Worm (Caenorhabditis elegans) whole organism, L1 larva: ENCODE results near the gene nhr-1.

Source experiments
- aha-1 ChIP-seq: fragments of 150-350 bp; optimal IDR thresholded peaks from 2 replicates; lab custom pipeline; 2014; ENCODE audit warnings: missing biosample characterization, missing genetic modification characterization
- aly-2 ChIP-seq: fragments of 150-350 bp; optimal IDR thresholded peaks from 2 replicates; lab custom pipeline; 2014; ENCODE audit warnings: missing biosample characterization, missing genetic modification characterization
- ama-1 ChIP-seq: fragments of 150-350 bp; optimal IDR thresholded peaks from 2 replicates; lab custom pipeline; 2014
- blmp-1 ChIP-seq: fragments of 150-350 bp; optimal IDR thresholded peaks from 2 replicates; lab custom pipeline; 2014; ENCODE audit warnings: missing biosample characterization, missing genetic modification characterization
- ceh-8 ChIP-seq: fragments of 200-800 bp; sonication (Bioruptor generic); optimal IDR thresholded peaks from 2 replicates; lab custom pipeline; 2018; ENCODE audit warnings: mild to moderate bottlenecking, missing genetic modification characterization, moderate library complexity, missing compliant biosample characterization
- ceh-82 ChIP-seq, 3 experiments: fragments of 150-350 bp in 1 of 3; sonication (generic microtip) in 2 of 3; optimal IDR thresholded peaks; 2 replicates each; lab custom pipeline; 2014 to 2017; ENCODE audit warnings: missing biosample characterization in 3 of 3, missing genetic modification characterization in 3 of 3
- ceh-90 ChIP-seq: sonication (generic microtip); optimal IDR thresholded peaks from 2 replicates; lab custom pipeline; 2016; ENCODE audit warnings: missing genetic modification characterization, missing compliant biosample characterization
- ces-1 ChIP-seq: fragments of 150-350 bp; optimal IDR thresholded peaks from 2 replicates; lab custom pipeline; 2014; ENCODE audit warnings: missing biosample characterization, missing genetic modification reagents, missing genetic modification characterization
- dpl-1 ChIP-seq, 3 experiments: fragments of 150-350 bp in 2 of 3; sonication (generic microtip) in 1 of 3; optimal IDR thresholded peaks; 2 replicates each; lab custom pipeline; 2014 to 2017; ENCODE audit warnings: missing biosample characterization in 3 of 3, missing genetic modification characterization in 3 of 3, missing genetic modification reagents in 3 of 3
- dsc-1 ChIP-seq: sonication (generic microtip); optimal IDR thresholded peaks from 2 replicates; lab custom pipeline; 2016; ENCODE audit warnings: mild to moderate bottlenecking, missing genetic modification characterization, missing compliant biosample characterization
- efl-3 ChIP-seq: fragments of 200-800 bp; sonication (Bioruptor generic); optimal IDR thresholded peaks from 2 replicates; lab custom pipeline; 2018; ENCODE audit warnings: mild to moderate bottlenecking, missing genetic modification characterization, missing compliant biosample characterization
- elt-2 ChIP-seq: sonication (generic microtip); optimal IDR thresholded peaks from 2 replicates; lab custom pipeline; 2016; ENCODE audit warnings: missing genetic modification characterization, mild to moderate bottlenecking, inconsistent platforms, missing compliant biosample characterization, missing genetic modification reagents
- fkh-10 ChIP-seq: sonication (generic microtip); optimal IDR thresholded peaks from 2 replicates; lab custom pipeline; 2017; ENCODE audit warnings: missing biosample characterization, missing genetic modification reagents, missing genetic modification characterization
- fkh-4 ChIP-seq: sonication (generic microtip); optimal IDR thresholded peaks from 2 replicates; lab custom pipeline; 2016; ENCODE audit warnings: missing compliant biosample characterization, missing genetic modification characterization, borderline replicate concordance
- fos-1 ChIP-seq: fragments of 150-350 bp; optimal IDR thresholded peaks from 2 replicates; lab custom pipeline; 2014; ENCODE audit warnings: missing biosample characterization, missing genetic modification characterization
- grh-1 ChIP-seq: fragments of 200-800 bp; sonication (Bioruptor generic); IDR thresholded peaks from 2 replicates; pipeline ENCODE4 v1.3.6; 2022; ENCODE audit warnings: missing genetic modification reagents, missing genetic modification characterization, missing compliant biosample characterization
- hlh-17 ChIP-seq: fragments of 200-800 bp; sonication (Bioruptor generic); optimal IDR thresholded peaks from 2 replicates; lab custom pipeline; 2018; ENCODE audit warnings: missing genetic modification characterization, mild to moderate bottlenecking, missing compliant biosample characterization, moderate library complexity, borderline replicate concordance
- hlh-4 ChIP-seq: sonication (generic microtip); optimal IDR thresholded peaks from 2 replicates; lab custom pipeline; 2016; ENCODE audit warnings: mild to moderate bottlenecking, missing genetic modification characterization, missing compliant biosample characterization
- hpl-2 ChIP-seq: fragments of 150-350 bp; optimal IDR thresholded peaks from 2 replicates; lab custom pipeline; 2014; ENCODE audit warnings: missing biosample characterization, missing genetic modification reagents, missing genetic modification characterization
- irx-1 ChIP-seq: sonication (generic microtip); optimal IDR thresholded peaks from 2 replicates; lab custom pipeline; 2016; ENCODE audit warnings: missing genetic modification characterization, missing compliant biosample characterization
- lin-13 ChIP-seq: fragments of 150-350 bp; optimal IDR thresholded peaks from 2 replicates; lab custom pipeline; 2014; ENCODE audit warnings: missing biosample characterization, missing genetic modification reagents, missing genetic modification characterization
- lin-15B ChIP-seq: fragments of 150-350 bp; sonication (generic microtip); optimal IDR thresholded peaks from 3 replicates; lab custom pipeline; 2014; ENCODE audit warnings: missing biosample characterization, missing genetic modification characterization
- lin-39 ChIP-seq: fragments of 150-350 bp; optimal IDR thresholded peaks from 2 replicates; lab custom pipeline; 2014; ENCODE audit warnings: missing biosample characterization, missing genetic modification reagents, missing genetic modification characterization
- lir-3 ChIP-seq: sonication (generic microtip); optimal IDR thresholded peaks from 2 replicates; lab custom pipeline; 2016; ENCODE audit warnings: mild to moderate bottlenecking, missing genetic modification characterization, moderate library complexity, missing compliant biosample characterization; ENCODE audit not compliant: poor library complexity
- mab-9 ChIP-seq: fragments of 200-800 bp; sonication (Bioruptor generic); IDR thresholded peaks from 2 replicates; pipeline ENCODE4 v1.3.6; 2022; ENCODE audit warnings: missing genetic modification reagents, missing genetic modification characterization, missing compliant biosample characterization
- mdl-1 ChIP-seq, 2 experiments: fragments of 150-350 bp; optimal IDR thresholded peaks; 2 replicates each; lab custom pipeline; 2014 to 2017; ENCODE audit warnings: missing biosample characterization in 2 of 2, missing genetic modification characterization in 2 of 2, inconsistent platforms in 1 of 2
- mef-2 ChIP-seq: fragments of 150-350 bp; optimal IDR thresholded peaks from 2 replicates; lab custom pipeline; 2014; ENCODE audit warnings: missing biosample characterization, missing genetic modification characterization
- mep-1 ChIP-seq: fragments of 150-350 bp; optimal IDR thresholded peaks from 2 replicates; lab custom pipeline; 2014; ENCODE audit warnings: missing biosample characterization, missing genetic modification characterization
- nhr-11 ChIP-seq: fragments of 150-350 bp; optimal IDR thresholded peaks from 2 replicates; lab custom pipeline; 2014; ENCODE audit warnings: missing biosample characterization, missing genetic modification characterization
- nhr-12 ChIP-seq: sonication (generic microtip); optimal IDR thresholded peaks from 2 replicates; lab custom pipeline; 2017; ENCODE audit warnings: missing biosample characterization, missing genetic modification characterization
- nhr-28 ChIP-seq: fragments of 150-350 bp; optimal IDR thresholded peaks from 2 replicates; lab custom pipeline; 2014; ENCODE audit warnings: missing biosample characterization, missing genetic modification characterization
- nhr-47 ChIP-seq: sonication (generic microtip); optimal IDR thresholded peaks from 2 replicates; lab custom pipeline; 2016; ENCODE audit warnings: mild to moderate bottlenecking, missing genetic modification characterization, moderate library complexity, missing compliant biosample characterization
- nhr-76 ChIP-seq: sonication (generic microtip); optimal IDR thresholded peaks from 2 replicates; lab custom pipeline; 2017; ENCODE audit warnings: missing biosample characterization, missing genetic modification characterization
- nhr-77 ChIP-seq: fragments of 150-350 bp; optimal IDR thresholded peaks from 2 replicates; lab custom pipeline; 2014; ENCODE audit warnings: missing biosample characterization, missing genetic modification characterization
- nhr-84 ChIP-seq: sonication (generic microtip); optimal IDR thresholded peaks from 2 replicates; lab custom pipeline; 2017; ENCODE audit warnings: missing biosample characterization, missing genetic modification characterization
- nhr-85 ChIP-seq: sonication (generic microtip); peaks from one replicate; lab custom pipeline; 2016; ENCODE audit warnings: missing genetic modification characterization, inconsistent platforms, missing compliant biosample characterization
- nhr-90 ChIP-seq: sonication (generic microtip); optimal IDR thresholded peaks from 2 replicates; lab custom pipeline; 2016; ENCODE audit warnings: mild to moderate bottlenecking, missing genetic modification characterization, missing compliant biosample characterization; ENCODE audit not compliant: poor library complexity
- pag-3 ChIP-seq: sonication (generic microtip); optimal IDR thresholded peaks from 2 replicates; lab custom pipeline; 2017; ENCODE audit warnings: missing genetic modification characterization, mild to moderate bottlenecking, missing compliant biosample characterization, antibody characterized with exemption, borderline replicate concordance; ENCODE audit not compliant: insufficient read depth
- skn-1 ChIP-seq: fragments of 150-350 bp; optimal IDR thresholded peaks from 2 replicates; lab custom pipeline; 2014; ENCODE audit warnings: missing biosample characterization, missing genetic modification characterization
- snpc-4 ChIP-seq: fragments of 150-350 bp; optimal IDR thresholded peaks from 2 replicates; lab custom pipeline; 2014; ENCODE audit warnings: missing biosample characterization, missing genetic modification characterization
- sptf-1 ChIP-seq: fragments of 150-350 bp; optimal IDR thresholded peaks from 2 replicates; lab custom pipeline; 2014; ENCODE audit warnings: missing biosample characterization, missing genetic modification characterization
- sup-37 ChIP-seq: fragments of 200-800 bp; sonication (Bioruptor generic); optimal IDR thresholded peaks from 2 replicates; lab custom pipeline; 2018; ENCODE audit warnings: mild to moderate bottlenecking, missing genetic modification characterization, missing compliant biosample characterization
- swsn-7 ChIP-seq: sonication (generic microtip); optimal IDR thresholded peaks from 2 replicates; lab custom pipeline; 2016; ENCODE audit warnings: missing genetic modification characterization, missing compliant biosample characterization
- tbx-2 ChIP-seq: sonication (generic microtip); optimal IDR thresholded peaks from 2 replicates; lab custom pipeline; 2016; ENCODE audit warnings: missing genetic modification characterization, missing compliant biosample characterization
- tlp-1 ChIP-seq: fragments of 150-350 bp; optimal IDR thresholded peaks from 2 replicates; lab custom pipeline; 2014; ENCODE audit warnings: missing biosample characterization, missing genetic modification characterization
- unc-62 ChIP-seq: fragments of 150-350 bp; optimal IDR thresholded peaks from 2 replicates; lab custom pipeline; 2014; ENCODE audit warnings: missing biosample characterization, missing genetic modification reagents, missing genetic modification characterization
- unc-98 ChIP-seq: fragments of 200-800 bp; sonication (Bioruptor generic); IDR thresholded peaks from 2 replicates; pipeline ENCODE4 v1.3.6; 2022; ENCODE audit warnings: missing genetic modification characterization, missing compliant biosample characterization
- xbp-1 ChIP-seq: sonication (generic microtip); optimal IDR thresholded peaks from 2 replicates; lab custom pipeline; 2016; ENCODE audit warnings: missing genetic modification characterization, missing compliant biosample characterization
- zag-1 ChIP-seq: fragments of 150-350 bp; optimal IDR thresholded peaks from 2 replicates; lab custom pipeline; 2014; ENCODE audit warnings: missing biosample characterization, missing genetic modification characterization
- zip-4 ChIP-seq: fragments of 200-800 bp; sonication (Bioruptor generic); optimal IDR thresholded peaks from 2 replicates; lab custom pipeline; 2018; ENCODE audit warnings: mild to moderate bottlenecking, missing genetic modification characterization, moderate library complexity, missing compliant biosample characterization
- ztf-11 ChIP-seq, 2 experiments: sonication (generic microtip); optimal IDR thresholded peaks; 2 replicates each; lab custom pipeline; 2016 to 2017; ENCODE audit warnings: missing genetic modification characterization in 2 of 2, missing biosample characterization in 1 of 2, missing compliant biosample characterization in 1 of 2
- ztf-4 ChIP-seq: fragments of 150-350 bp; optimal IDR thresholded peaks from 2 replicates; lab custom pipeline; 2014; ENCODE audit warnings: missing biosample characterization, missing genetic modification characterization

nhr-1 gene

DNA sequence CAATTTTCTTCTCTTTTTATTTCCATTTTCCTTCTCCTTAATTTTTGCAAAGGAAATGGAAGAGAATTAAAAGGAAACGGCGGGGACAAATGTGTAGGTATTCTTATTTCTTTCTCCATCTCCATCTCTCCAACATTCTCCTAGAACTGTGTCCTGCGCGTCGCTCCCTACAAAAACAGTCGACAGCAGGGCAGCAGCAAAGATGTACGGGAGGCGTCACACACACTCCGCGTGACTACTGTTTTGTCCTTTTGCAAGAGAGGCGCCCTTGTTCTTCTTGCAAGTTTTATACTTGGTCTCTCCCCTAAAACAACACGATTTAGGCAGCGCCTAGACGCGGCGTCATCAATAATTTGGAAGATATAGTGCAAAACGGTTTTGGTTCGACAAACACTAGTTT is 26.1 kb downstream of the nhr-1 start (continued):
- TF ChIP-seq aha-1 (tag; lab: Kevin White, UChicago) (no peak), unc-98 (GFP tag; lab: Robert Waterston, UW) (no peak), efl-3 (GFP tag; lab: Kevin White, UChicago) (no peak), mef-2 (no peak), nhr-12 (no peak), tlp-1 (tag; lab: Kevin White, UChicago) (no peak), hlh-17 (GFP tag; lab: Kevin White, UChicago) (no peak), fos-1 (no peak), dsc-1 (no peak), nhr-47 (tag; lab: Kevin White, UChicago) (no peak), mab-9 (GFP tag; lab: Robert Waterston, UW) (no peak), ces-1 (GFP tag; lab: Kevin White, UChicago) (no peak), ama-1 (no peak), nhr-11 (tag; lab: Kevin White, UChicago) (no peak), irx-1 (tag; lab: Kevin White, UChicago) (no peak), lir-3 (tag; lab: Kevin White, UChicago) (no peak), hlh-4 (no peak), sptf-1 (no peak), mep-1 (tag; lab: Kevin White, UChicago) (peak; percentile 24), pag-3 (tag; lab: Kevin White, UChicago) (no peak), mdl-1 (tag; optimal IDR thresholded peaks at IDR 0.05; lab: Kevin White, UChicago) (peak in 1 of 2 experiments; percentile 67), ztf-4 (tag; lab: Kevin White, UChicago) (no peak), grh-1 (GFP tag; lab: Robert Waterston, UW) (no peak), nhr-28 (no peak), snpc-4 (no peak), xbp-1 (tag; lab: Kevin White, UChicago) (no peak), swsn-7 (no peak), lin-39 (no peak), lin-15B (tag; lab: Kevin White, UChicago) (no peak), unc-62 (no peak), zag-1 (no peak)

DNA sequence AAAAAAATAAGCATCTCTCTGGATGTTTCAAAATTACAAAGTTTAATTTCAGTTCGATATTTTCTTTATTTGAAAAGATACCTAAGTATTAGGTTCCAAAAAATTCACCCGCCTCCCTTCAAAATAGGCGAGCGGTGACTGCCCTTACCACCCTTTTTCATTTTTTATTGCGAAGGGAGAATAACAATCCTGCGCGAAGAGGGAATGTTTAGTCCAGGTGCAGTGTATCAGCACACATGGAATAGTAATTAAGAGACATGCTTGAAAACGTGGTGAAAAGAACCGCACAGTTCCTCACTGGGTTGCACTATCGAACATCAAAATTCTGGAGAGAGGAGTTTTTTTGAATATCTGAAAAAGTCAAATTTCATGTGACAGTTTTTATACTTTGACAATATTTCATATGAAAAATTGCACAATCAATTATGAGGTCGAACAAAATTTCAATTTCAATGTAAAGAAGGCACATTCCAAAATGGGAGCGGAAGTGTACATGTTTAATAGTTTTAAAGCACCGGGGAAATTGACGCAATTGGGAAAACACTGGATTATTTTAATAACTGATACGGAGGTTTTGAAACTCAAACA is 30.6 kb downstream of the nhr-1 start:
- no peak for TF ChIP-seq ama-1
- TF ChIP-seq tbx-2 (tag; lab: Kevin White, UChicago), result peak; percentile 91
- TF ChIP-seq zip-4 (GFP tag; lab: Kevin White, UChicago), result peak; percentile 82
- peak; percentile 88 for TF ChIP-seq nhr-85 (tag; lab: Kevin White, UChicago)
- TF ChIP-seq fkh-10, result peak; percentile 71
- TF ChIP-seq swsn-7, result peak; percentile 89
- TF ChIP-seq nhr-84 (tag; lab: Kevin White, UChicago), result no peak
- peak; percentile 90 for TF ChIP-seq irx-1 (tag; lab: Kevin White, UChicago)
- no peak for TF ChIP-seq nhr-12
- TF ChIP-seq ceh-82 (tag; optimal IDR thresholded peaks at IDR 0.05; lab: Kevin White, UChicago), result peak; percentile 18 to 80 (median 76)
- peak; percentile 91 for TF ChIP-seq grh-1 (GFP tag; lab: Robert Waterston, UW)
- TF ChIP-seq nhr-77 (tag; lab: Kevin White, UChicago), result peak; percentile 76
- TF ChIP-seq dsc-1, result peak; percentile 98
- TF ChIP-seq unc-62, result no peak
- peak; percentile 66 for TF ChIP-seq elt-2 (tag; lab: Kevin White, UChicago)
- peak; percentile 67 for TF ChIP-seq snpc-4
- TF ChIP-seq sup-37, result peak; percentile 68
- TF ChIP-seq nhr-11 (tag; lab: Kevin White, UChicago), result peak; percentile 77
- TF ChIP-seq hpl-2 (GFP tag; lab: Kevin White, UChicago), result peak; percentile 57
- TF ChIP-seq aha-1 (tag; lab: Kevin White, UChicago), result no peak
- TF ChIP-seq ceh-90 (tag; lab: Kevin White, UChicago), result no peak
- peak; percentile 92 for TF ChIP-seq ceh-8 (GFP tag; lab: Kevin White, UChicago)
- TF ChIP-seq dpl-1 (GFP tag; optimal IDR thresholded peaks at IDR 0.05; lab: Kevin White, UChicago), result peak in 2 of 3 experiments; percentile 8 to 19
- TF ChIP-seq aly-2 (tag; lab: Kevin White, UChicago), result peak; percentile 42
- TF ChIP-seq nhr-90 (tag; lab: Kevin White, UChicago), result peak; percentile 95
- TF ChIP-seq lin-13 (GFP tag; lab: Kevin White, UChicago), result peak; percentile 61
- TF ChIP-seq fkh-4 (tag; lab: Kevin White, UChicago), result peak; percentile 46
- TF ChIP-seq blmp-1, result no peak
- peak; percentile 97 for TF ChIP-seq nhr-47 (tag; lab: Kevin White, UChicago)
- TF ChIP-seq skn-1 (tag; lab: Kevin White, UChicago), result peak; percentile 67
- peak in 1 of 2 experiments; percentile 69 for TF ChIP-seq ztf-11 (tag; optimal IDR thresholded peaks at IDR 0.05; lab: Kevin White, UChicago)
- no peak for TF ChIP-seq nhr-76 (tag; lab: Kevin White, UChicago)
